Fruit fly (Drosophila melanogaster) Kc167 (cell line): ENCODE measurements around the gene Crtc.

Source experiments
- Myc ChIP-seq: fragments of >200 bp; optimal IDR thresholded peaks from 2 replicates; lab custom pipeline; 2017; ENCODE audit warnings: missing external identifiers
- Sin3A ChIP-seq: fragments of >200 bp; optimal IDR thresholded peaks from 2 replicates; lab custom pipeline; 2018; ENCODE audit warnings: missing external identifiers
- h ChIP-seq: fragments of >200 bp; optimal IDR thresholded peaks from 3 replicates; lab custom pipeline; 2018; ENCODE audit warnings: missing external identifiers
- insv ChIP-seq: fragments of >200 bp; optimal IDR thresholded peaks from 3 replicates; lab custom pipeline; 2018; ENCODE audit warnings: missing external identifiers
- psq ChIP-seq: fragments of >200 bp; optimal IDR thresholded peaks from 2 replicates; lab custom pipeline; 2017; ENCODE audit warnings: missing external identifiers
- ttk ChIP-seq: sonication (Bioruptor generic); optimal IDR thresholded peaks from 2 replicates; lab custom pipeline; 2017; ENCODE audit warnings: missing external identifiers

Gene Crtc

dm6 chr3L:17657728-17658379, 11.2 kb downstream of the Crtc start:
- TF ChIP-seq h, result no peak
- TF ChIP-seq insv (lab: Kevin White, UChicago), result no peak
- TF ChIP-seq psq (lab: Kevin White, UChicago), result no peak
- TF ChIP-seq ttk (lab: Kevin White, UChicago), result no peak
- TF ChIP-seq Myc (lab: Kevin White, UChicago), result no peak
- no peak for TF ChIP-seq Sin3A (lab: Kevin White, UChicago)

dm6 chr3L:17656716-17657395, 12.2 kb downstream of the Crtc start:
- no peak for TF ChIP-seq ttk (lab: Kevin White, UChicago)
- no peak for TF ChIP-seq Sin3A (lab: Kevin White, UChicago)
- no peak for TF ChIP-seq insv (lab: Kevin White, UChicago)
- TF ChIP-seq h, result no peak
- TF ChIP-seq psq (lab: Kevin White, UChicago), result no peak
- no peak for TF ChIP-seq Myc (lab: Kevin White, UChicago)

- no peak for TF ChIP-seq h
- no peak for TF ChIP-seq Myc (lab: Kevin White, UChicago)
- no peak for TF ChIP-seq ttk (lab: Kevin White, UChicago)
- no peak for TF ChIP-seq Sin3A (lab: Kevin White, UChicago)
- no peak for TF ChIP-seq insv (lab: Kevin White, UChicago)
- TF ChIP-seq psq (lab: Kevin White, UChicago), result no peak
These were observed 13.2 kb downstream of the Crtc start for dm6 chr3L:17655837-17656308.

- no peak for TF ChIP-seq Sin3A (lab: Kevin White, UChicago)
- TF ChIP-seq insv (lab: Kevin White, UChicago), result no peak
- no peak for TF ChIP-seq Myc (lab: Kevin White, UChicago)
- TF ChIP-seq psq (lab: Kevin White, UChicago), result no peak
- TF ChIP-seq ttk (lab: Kevin White, UChicago), result no peak
- no peak for TF ChIP-seq h
These were observed 14.4 kb downstream of the Crtc start for dm6 chr3L:17654668-17655050.

- TF ChIP-seq insv (lab: Kevin White, UChicago) (no peak), Sin3A (lab: Kevin White, UChicago) (no peak), ttk (lab: Kevin White, UChicago) (no peak), h (no peak), psq (lab: Kevin White, UChicago) (no peak), Myc (lab: Kevin White, UChicago) (no peak)
These were observed 15.1 kb downstream of the Crtc start, which contains the start of the genes Krn, Ndfip and CG7484 for dm6 chr3L:17653701-17654667. Gene Krn, minus strand, starts transcription at chr3L:17654280. Gene Ndfip, minus strand, starts transcription at chr3L:17654280. Gene CG7484, plus strand, starts transcription at chr3L:17654617.

- TF ChIP-seq h, result no peak
- no peak for TF ChIP-seq psq (lab: Kevin White, UChicago)
- no peak for TF ChIP-seq Myc (lab: Kevin White, UChicago)
These were observed 15.9 kb downstream of the Crtc start for dm6 chr3L:17652878-17653700.

dm6 chr3L:17651717-17652651, 17.1 kb downstream of the Crtc start:
- TF ChIP-seq psq (lab: Kevin White, UChicago), result no peak
- no peak for TF ChIP-seq Sin3A (lab: Kevin White, UChicago)
- TF ChIP-seq Myc (lab: Kevin White, UChicago), result no peak
- no peak for TF ChIP-seq ttk (lab: Kevin White, UChicago)
- no peak for TF ChIP-seq insv (lab: Kevin White, UChicago)
- TF ChIP-seq h, result no peak

- TF ChIP-seq insv (lab: Kevin White, UChicago) (no peak), Sin3A (lab: Kevin White, UChicago) (no peak), Myc (lab: Kevin White, UChicago) (no peak), ttk (lab: Kevin White, UChicago) (no peak), h (no peak), psq (lab: Kevin White, UChicago) (no peak)
These were observed 21.5 kb downstream of the Crtc start for dm6 chr3L:17647543-17647942.

dm6 chr3L:17646637-17647036, 22.4 kb downstream of the Crtc start, which contains the start of gene CG43085:
Gene CG43085, minus strand, starts transcription at chr3L:17646737.
- no peak for TF ChIP-seq Myc (lab: Kevin White, UChicago)
- TF ChIP-seq insv (lab: Kevin White, UChicago), result no peak
- no peak for TF ChIP-seq h
- no peak for TF ChIP-seq Sin3A (lab: Kevin White, UChicago)
- TF ChIP-seq ttk (lab: Kevin White, UChicago), result no peak
- no peak for TF ChIP-seq psq (lab: Kevin White, UChicago)
